Fruit fly (Drosophila melanogaster): ENCODE measurements around the gene CG13005.

DNA sequence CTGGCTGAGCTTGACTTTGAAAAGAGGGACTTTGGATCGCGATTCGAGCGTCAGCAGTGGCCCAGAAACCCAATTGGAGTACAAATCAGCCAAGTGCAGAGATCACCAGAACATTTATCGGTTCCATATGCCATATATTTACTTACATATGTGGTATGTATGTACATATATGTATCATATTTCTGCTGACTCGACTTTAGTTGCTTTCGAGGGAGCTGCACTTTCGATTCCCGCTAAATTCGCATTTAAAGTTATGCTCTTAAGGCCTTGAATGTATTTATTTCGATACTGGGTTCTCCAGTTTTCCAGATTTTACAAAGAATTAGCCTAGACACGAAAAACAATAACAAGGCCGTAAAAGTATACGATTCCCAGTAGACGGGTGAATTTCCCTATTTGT, 28.4 kb downstream of the CG13005 start:
- TF ChIP-seq CTCF (optimal IDR thresholded peaks at IDR 0.05) (no peak), CG8478 (optimal IDR thresholded peaks at IDR 0.05) (no peak)
